Fruit fly (Drosophila melanogaster) whole organism, embryonic: ENCODE data around the gene CG4972.
A peak's percentile ranks its signal among the peaks of the same experiment; 100 is the strongest.

Experiments
- BtbVII ChIP-seq: fragments of 200-800 bp; sonication (Bioruptor generic); optimal IDR thresholded peaks from 3 replicates; lab custom pipeline; 2017; ENCODE audit warnings: missing biosample characterization, mild to moderate bottlenecking, missing genetic modification characterization
- CG1024 ChIP-seq: fragments of 200-800 bp; sonication (Bioruptor generic); IDR thresholded peaks from 2 replicates; pipeline ENCODE4 v1.3.6; 2022; ENCODE audit warnings: missing biosample characterization, missing genetic modification characterization
- CG10959 ChIP-seq: fragments of 200-800 bp; sonication (Bioruptor generic); IDR thresholded peaks from 2 replicates; pipeline ENCODE4 v1.3.6; 2022; ENCODE audit warnings: missing biosample characterization, missing genetic modification characterization
- CG11456 ChIP-seq: fragments of 200-800 bp; sonication (Bioruptor generic); IDR thresholded peaks from 3 replicates; pipeline ENCODE4 v1.3.6; 2022; ENCODE audit warnings: missing biosample characterization, missing genetic modification characterization
- CG11560 ChIP-seq: fragments of 200-800 bp; sonication (Bioruptor generic); IDR thresholded peaks from 3 replicates; pipeline ENCODE4 v1.3.6; 2022; ENCODE audit warnings: missing biosample characterization, missing genetic modification characterization
- CG11695 ChIP-seq: fragments of 200-800 bp; sonication (Bioruptor generic); IDR thresholded peaks from 3 replicates; pipeline ENCODE4 v1.3.6; 2022; ENCODE audit warnings: missing biosample characterization, missing genetic modification characterization
- CG1233 ChIP-seq: fragments of 200-800 bp; sonication (Bioruptor generic); optimal IDR thresholded peaks from 4 replicates; lab custom pipeline; 2018; ENCODE audit warnings: missing biosample characterization, mild to moderate bottlenecking, missing genetic modification characterization
- CG13296 ChIP-seq: fragments of 200-800 bp; sonication (Bioruptor generic); optimal IDR thresholded peaks from 3 replicates; lab custom pipeline; 2018; ENCODE audit warnings: missing biosample characterization, mild to moderate bottlenecking, missing genetic modification characterization
- CG15073 ChIP-seq: fragments of 200-800 bp; sonication (Bioruptor generic); optimal IDR thresholded peaks from 2 replicates; lab custom pipeline; 2016; ENCODE audit warnings: missing biosample characterization, missing genetic modification characterization
- CG1647 ChIP-seq: fragments of 200-800 bp; sonication (Bioruptor generic); optimal IDR thresholded peaks from 3 replicates; lab custom pipeline; 2016; ENCODE audit warnings: missing biosample characterization, missing genetic modification characterization
- CG17912 ChIP-seq: fragments of 200-800 bp; sonication (Bioruptor generic); optimal IDR thresholded peaks from 2 replicates; lab custom pipeline; 2018; ENCODE audit warnings: missing biosample characterization, mild to moderate bottlenecking, missing genetic modification characterization
- CG18619 ChIP-seq: fragments of 200-800 bp; sonication (Bioruptor generic); optimal IDR thresholded peaks from 3 replicates; lab custom pipeline; 2017; ENCODE audit warnings: missing biosample characterization, mild to moderate bottlenecking, missing genetic modification characterization
- CG32772 ChIP-seq: fragments of 200-800 bp; sonication (Bioruptor generic); IDR thresholded peaks from 2 replicates; pipeline ENCODE4 v1.3.6; 2022; ENCODE audit warnings: missing biosample characterization, missing genetic modification characterization
- CG33213 ChIP-seq: fragments of 200-800 bp; sonication (Bioruptor generic); optimal IDR thresholded peaks from 3 replicates; lab custom pipeline; 2016; ENCODE audit warnings: missing biosample characterization, missing genetic modification characterization
- CG3407 ChIP-seq: fragments of 200-800 bp; sonication (Bioruptor generic); optimal IDR thresholded peaks from 2 replicates; lab custom pipeline; 2018; ENCODE audit warnings: missing biosample characterization, mild to moderate bottlenecking, missing genetic modification characterization
- CG6654 ChIP-seq: fragments of 200-800 bp; sonication (Bioruptor generic); optimal IDR thresholded peaks from 2 replicates; lab custom pipeline; 2017; ENCODE audit warnings: missing biosample characterization, mild to moderate bottlenecking, missing genetic modification characterization
- CG6689 ChIP-seq: fragments of 200-800 bp; sonication (Bioruptor generic); IDR thresholded peaks from 2 replicates; pipeline ENCODE4 v1.3.6; 2022; ENCODE audit warnings: missing biosample characterization, missing genetic modification characterization
- CG6765 ChIP-seq: fragments of 200-800 bp; sonication (Bioruptor generic); optimal IDR thresholded peaks from 3 replicates; lab custom pipeline; 2017; ENCODE audit warnings: missing biosample characterization, mild to moderate bottlenecking, missing genetic modification characterization
- CG7271 ChIP-seq: fragments of 200-800 bp; sonication (Bioruptor generic); optimal IDR thresholded peaks from 2 replicates; lab custom pipeline; 2018; ENCODE audit warnings: missing biosample characterization, mild to moderate bottlenecking, missing genetic modification characterization, moderate library complexity
- CG7745 ChIP-seq: fragments of 200-800 bp; sonication (Bioruptor generic); optimal IDR thresholded peaks from 2 replicates; lab custom pipeline; 2018; ENCODE audit warnings: missing biosample characterization, mild to moderate bottlenecking, missing genetic modification characterization, moderate library complexity
- CG8388 ChIP-seq: fragments of 200-800 bp; sonication (Bioruptor generic); optimal IDR thresholded peaks from 2 replicates; lab custom pipeline; 2019; ENCODE audit warnings: missing biosample characterization, mild to moderate bottlenecking, missing genetic modification characterization, moderate library complexity
- CG9876 ChIP-seq: fragments of 200-800 bp; sonication (Bioruptor generic); optimal IDR thresholded peaks from 2 replicates; lab custom pipeline; 2016; ENCODE audit warnings: missing biosample characterization, missing genetic modification characterization
- CHES-1-like ChIP-seq: fragments of 200-800 bp; sonication (Bioruptor generic); optimal IDR thresholded peaks from 2 replicates; lab custom pipeline; 2016; ENCODE audit warnings: missing biosample characterization, missing genetic modification characterization
- CTCF ChIP-seq: fragments of 200-800 bp; sonication (Bioruptor generic); optimal IDR thresholded peaks from 2 replicates; lab custom pipeline; 2017; ENCODE audit warnings: missing biosample characterization, mild to moderate bottlenecking, missing genetic modification characterization, moderate library complexity
- Dek ChIP-seq: fragments of 200-800 bp; sonication (Bioruptor generic); optimal IDR thresholded peaks from 3 replicates; lab custom pipeline; 2019; ENCODE audit warnings: missing biosample characterization, mild to moderate bottlenecking, missing genetic modification characterization, moderate library complexity
- Dip3 ChIP-seq: fragments of 200-800 bp; sonication (Bioruptor generic); optimal IDR thresholded peaks from 3 replicates; lab custom pipeline; 2016; ENCODE audit warnings: missing biosample characterization, missing genetic modification characterization
- E2f1 ChIP-seq: fragments of 200-800 bp; sonication (Bioruptor generic); IDR thresholded peaks from 2 replicates; pipeline ENCODE4 v1.3.6; 2022; ENCODE audit warnings: missing biosample characterization, missing genetic modification characterization
- ERR ChIP-seq: fragments of 200-800 bp; sonication (Bioruptor generic); optimal IDR thresholded peaks from 2 replicates; lab custom pipeline; 2016; ENCODE audit warnings: missing biosample characterization, missing genetic modification characterization
- Lpt ChIP-seq: fragments of >200 bp; optimal IDR thresholded peaks from 2 replicates; lab custom pipeline; 2018; ENCODE audit warnings: missing biosample characterization, missing genetic modification characterization
- Med ChIP-seq: fragments of 200-800 bp; sonication (Bioruptor generic); peaks from one replicate; lab custom pipeline; 2016; ENCODE audit warnings: missing biosample characterization, missing genetic modification characterization, mild to moderate bottlenecking, inconsistent platforms, moderate library complexity
- Mrtf ChIP-seq: fragments of 200-800 bp; sonication (Bioruptor generic); IDR thresholded peaks from 3 replicates; pipeline ENCODE4 v1.3.6; 2022; ENCODE audit warnings: missing biosample characterization, missing genetic modification characterization
- NC2α ChIP-seq: fragments of 200-800 bp; sonication (Bioruptor generic); optimal IDR thresholded peaks from 2 replicates; lab custom pipeline; 2016; ENCODE audit warnings: missing biosample characterization, missing genetic modification characterization
- Oaz ChIP-seq: fragments of 200-800 bp; sonication (Bioruptor generic); IDR thresholded peaks from 2 replicates; pipeline ENCODE4 v1.3.6; 2022; ENCODE audit warnings: missing biosample characterization, missing genetic modification characterization
- Tbp ChIP-seq: fragments of >200 bp; optimal IDR thresholded peaks from 2 replicates; lab custom pipeline; 2018; ENCODE audit warnings: missing biosample characterization, missing genetic modification characterization
- chif ChIP-seq, 2 experiments: fragments of 200-800 bp; sonication (Bioruptor generic); optimal IDR thresholded peaks; 3 replicates each; lab custom pipeline; 2016; ENCODE audit warnings: missing biosample characterization in 2 of 2, missing genetic modification characterization in 2 of 2
- corto ChIP-seq: fragments of 200-800 bp; sonication (Bioruptor generic); optimal IDR thresholded peaks from 2 replicates; lab custom pipeline; 2016; ENCODE audit warnings: missing biosample characterization, mild to moderate bottlenecking, missing genetic modification characterization, moderate library complexity
- dimm ChIP-seq: fragments of 200-800 bp; sonication (Bioruptor generic); IDR thresholded peaks from 2 replicates; pipeline ENCODE4 v1.3.6; 2022; ENCODE audit warnings: missing biosample characterization, missing genetic modification characterization
- dysf ChIP-seq: fragments of 200-800 bp; sonication (Bioruptor generic); IDR thresholded peaks from 3 replicates; pipeline ENCODE4 v1.3.6; 2022; ENCODE audit warnings: missing biosample characterization, missing genetic modification characterization
- en ChIP-seq: fragments of 200-800 bp; sonication (Bioruptor generic); optimal IDR thresholded peaks from 2 replicates; lab custom pipeline; 2016; ENCODE audit warnings: missing biosample characterization, missing genetic modification characterization
- esg ChIP-seq: fragments of 200-800 bp; sonication (Bioruptor generic); conservative IDR thresholded peaks from 2 replicates; pipeline ENCODE4 v1.3.6; 2022; ENCODE audit warnings: missing biosample characterization, missing genetic modification characterization
- ftz-f1 ChIP-seq: fragments of 200-800 bp; sonication (Bioruptor generic); optimal IDR thresholded peaks from 2 replicates; lab custom pipeline; 2016; ENCODE audit warnings: missing biosample characterization, missing genetic modification characterization
- fu2 ChIP-seq: fragments of 200-800 bp; sonication (Bioruptor generic); optimal IDR thresholded peaks from 2 replicates; lab custom pipeline; 2016; ENCODE audit warnings: missing biosample characterization, missing genetic modification characterization
- inv ChIP-seq: fragments of 200-800 bp; sonication (Bioruptor generic); IDR thresholded peaks from 2 replicates; pipeline ENCODE4 v1.3.6; 2022; ENCODE audit warnings: missing biosample characterization, missing genetic modification characterization; ENCODE audit not compliant: partially characterized antibody
- jigr1 ChIP-seq: fragments of 200-800 bp; sonication (Bioruptor generic); IDR thresholded peaks from 3 replicates; pipeline ENCODE4 v1.3.6; 2022; ENCODE audit warnings: missing biosample characterization, missing genetic modification characterization
- lbe ChIP-seq: fragments of 200-800 bp; sonication (Bioruptor generic); optimal IDR thresholded peaks from 2 replicates; lab custom pipeline; 2016; ENCODE audit warnings: missing biosample characterization, mild to moderate bottlenecking, missing genetic modification characterization
- phol ChIP-seq: fragments of 200-800 bp; sonication (Bioruptor generic); optimal IDR thresholded peaks from 3 replicates; lab custom pipeline; 2018; ENCODE audit warnings: missing biosample characterization, mild to moderate bottlenecking, missing genetic modification characterization, moderate library complexity
- psq ChIP-seq: fragments of 200-800 bp; sonication (Bioruptor generic); optimal IDR thresholded peaks from 2 replicates; lab custom pipeline; 2017; ENCODE audit warnings: missing biosample characterization, missing genetic modification characterization
- repo ChIP-seq: fragments of 200-800 bp; sonication (Bioruptor generic); optimal IDR thresholded peaks from 2 replicates; lab custom pipeline; 2016; ENCODE audit warnings: missing biosample characterization, missing genetic modification characterization
- salm ChIP-seq: fragments of 200-800 bp; sonication (Bioruptor generic); optimal IDR thresholded peaks from 2 replicates; lab custom pipeline; 2018; ENCODE audit warnings: missing biosample characterization, mild to moderate bottlenecking, missing genetic modification characterization
- scrt ChIP-seq: fragments of 200-800 bp; sonication (Bioruptor generic); optimal IDR thresholded peaks from 2 replicates; lab custom pipeline; 2018; ENCODE audit warnings: missing biosample characterization, mild to moderate bottlenecking, missing genetic modification characterization, moderate library complexity
- sna ChIP-seq: fragments of 200-800 bp; sonication (Bioruptor generic); IDR thresholded peaks from 2 replicates; pipeline ENCODE4 v1.3.6; 2022; ENCODE audit warnings: missing biosample characterization, missing genetic modification characterization; ENCODE audit not compliant: partially characterized antibody
- tll ChIP-seq, 2 experiments: fragments of 200-800 bp in 1 of 2; fragments of >200 bp in 1 of 2; sonication (Bioruptor generic) in 1 of 2; optimal IDR thresholded peaks; 2 replicates each; lab custom pipeline; 2017 to 2019; ENCODE audit warnings: missing biosample characterization in 2 of 2, missing genetic modification characterization in 2 of 2, mild to moderate bottlenecking in 1 of 2, moderate library complexity in 1 of 2
- vfl ChIP-seq: fragments of 200-800 bp; sonication (Bioruptor generic); optimal IDR thresholded peaks from 2 replicates; lab custom pipeline; 2016; ENCODE audit warnings: missing biosample characterization, missing genetic modification characterization
- z ChIP-seq: fragments of 200-800 bp; sonication (Bioruptor generic); IDR thresholded peaks from 3 replicates; pipeline ENCODE4 v1.3.6; 2022; ENCODE audit warnings: missing biosample characterization, missing genetic modification characterization

The CG4972 gene

dm6 chr2L:10341405-10341804 lies 26.8 kb downstream of the CG4972 start, which contains the start of gene CG31715:
Gene CG31715, plus strand, starts transcription at chr2L:10341616.
- peak; percentile 98 for TF ChIP-seq CG7745 (tag; lab: Kevin White, UChicago)
- 0 out of 2 replicates have a peak, but pooled peaks have one; percentile 11 for TF ChIP-seq esg (GFP tag; lab: Robert Waterston, UW)
- no peak for TF ChIP-seq CG1233 (GFP tag; lab: Kevin White, UChicago)
- no peak for TF ChIP-seq Tbp (GFP tag; lab: Kevin White, UChicago)
- no peak for TF ChIP-seq dimm (GFP tag; lab: Robert Waterston, UW)
- no peak for TF ChIP-seq E2f1 (GFP tag; lab: Robert Waterston, UW)
- TF ChIP-seq chif (GFP tag; optimal IDR thresholded peaks at IDR 0.05; lab: Kevin White, UChicago) = no peak
- TF ChIP-seq CG7271 (tag; lab: Kevin White, UChicago) = no peak
- TF ChIP-seq Mrtf (GFP tag; lab: Robert Waterston, UW) = no peak
- TF ChIP-seq CG17912 (GFP tag; lab: Kevin White, UChicago) = no peak
- no peak for TF ChIP-seq Lpt (GFP tag; lab: Kevin White, UChicago)
- peak; percentile 44 for TF ChIP-seq lbe
- TF ChIP-seq Dek (tag; lab: Kevin White, UChicago) = peak; percentile 26
- TF ChIP-seq CG15073 (GFP tag; lab: Kevin White, UChicago) = no peak
- no peak for TF ChIP-seq CG6765 (GFP tag; lab: Kevin White, UChicago)
- TF ChIP-seq corto (GFP tag; lab: Kevin White, UChicago) = no peak
- TF ChIP-seq CG32772 (GFP tag; lab: Robert Waterston, UW) = no peak
- peak; percentile 29; the same call in 1 of the 2 replicates for TF ChIP-seq inv (GFP tag; lab: Robert Waterston, UW)
- TF ChIP-seq psq (GFP tag; lab: Kevin White, UChicago) = no peak
- no peak for TF ChIP-seq NC2α (GFP tag; lab: Kevin White, UChicago)
- TF ChIP-seq CG6654 = no peak
- no peak for TF ChIP-seq Dip3 (GFP tag; lab: Kevin White, UChicago)
- no peak for TF ChIP-seq ftz-f1 (GFP tag; lab: Kevin White, UChicago)
- no peak for TF ChIP-seq CG18619
- TF ChIP-seq BtbVII (GFP tag; lab: Kevin White, UChicago) = no peak
- TF ChIP-seq CTCF = no peak
- no peak for TF ChIP-seq CG1024 (GFP tag; lab: Robert Waterston, UW)
- TF ChIP-seq fu2 = no peak
- no peak for TF ChIP-seq sna (GFP tag; lab: Robert Waterston, UW)
- no peak for TF ChIP-seq ERR (GFP tag; lab: Kevin White, UChicago)
- TF ChIP-seq scrt (GFP tag; lab: Kevin White, UChicago) = no peak
- no peak for TF ChIP-seq CG9876 (GFP tag; lab: Kevin White, UChicago)
- no peak for TF ChIP-seq CHES-1-like (GFP tag; lab: Kevin White, UChicago)
- TF ChIP-seq CG13296 (GFP tag; lab: Kevin White, UChicago) = no peak
- no peak for TF ChIP-seq tll (GFP tag; optimal IDR thresholded peaks at IDR 0.05; lab: Kevin White, UChicago)
- no peak for TF ChIP-seq Oaz (GFP tag; lab: Robert Waterston, UW)
- no peak for TF ChIP-seq CG11695
- TF ChIP-seq repo = no peak
- no peak for TF ChIP-seq CG33213 (GFP tag; lab: Kevin White, UChicago)
- no peak for TF ChIP-seq CG10959
- TF ChIP-seq CG6689 (GFP tag; lab: Robert Waterston, UW) = no peak
- TF ChIP-seq en = no peak
- peak; percentile 99 for TF ChIP-seq CG8388 (GFP tag; lab: Kevin White, UChicago)
- no peak for TF ChIP-seq CG3407 (GFP tag; lab: Kevin White, UChicago)
- TF ChIP-seq CG1647 (GFP tag; lab: Kevin White, UChicago) = no peak
- TF ChIP-seq jigr1 = no peak
- TF ChIP-seq Med (GFP tag; lab: Kevin White, UChicago) = peak; percentile 79
- no peak for TF ChIP-seq dysf (GFP tag; lab: Robert Waterston, UW)
- peak; percentile 13 for TF ChIP-seq phol
- no peak for TF ChIP-seq CG11560 (tag; lab: Robert Waterston, UW)
- TF ChIP-seq CG11456 (GFP tag; lab: Robert Waterston, UW) = no peak
- TF ChIP-seq z = no peak
- no peak for TF ChIP-seq salm
- TF ChIP-seq vfl (GFP tag; lab: Kevin White, UChicago) = no peak
